Worm (Caenorhabditis elegans): Measurements from ENCODE around the gene Y43F8B.20.

DNA sequence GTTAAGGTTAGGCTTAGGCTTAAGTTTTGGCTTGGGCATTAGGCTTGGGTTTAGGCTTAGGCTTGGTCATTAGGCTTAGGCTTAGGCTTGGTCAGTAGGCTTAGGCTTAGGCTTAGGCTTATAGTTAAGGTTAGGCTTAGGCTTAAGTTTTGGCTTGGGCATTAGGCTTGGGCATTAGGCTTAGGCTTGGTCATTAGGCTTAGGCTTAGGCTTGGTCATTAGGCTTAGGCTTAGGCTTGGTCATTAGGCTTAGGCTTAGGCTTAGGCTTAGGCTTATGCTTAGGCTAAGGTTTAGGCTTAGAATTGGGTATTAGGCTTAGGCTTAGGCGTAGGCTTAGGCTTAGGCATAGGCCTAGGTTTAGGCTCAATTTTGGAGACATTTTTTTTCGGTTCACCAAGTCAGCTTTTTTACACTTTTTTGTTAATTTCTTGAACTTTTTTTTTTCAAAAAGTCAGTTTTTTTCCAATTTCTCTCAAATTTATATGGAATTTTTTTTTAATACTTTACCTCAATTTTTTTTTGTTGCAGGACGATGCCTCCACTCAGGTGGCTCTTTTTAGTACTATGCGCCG, 46.9 kb downstream of the Y43F8B.20 start, which contains the start of gene Y43F8B.3:
- TF ChIP-seq T22C8.4 (GFP tag; IDR thresholded peaks at IDR 0.05) (no peak), ztf-29 (GFP tag; IDR thresholded peaks at IDR 0.05) (peak; percentile 58), tab-1 (GFP tag; IDR thresholded peaks at IDR 0.05) (no peak), flt-1 (GFP tag; IDR thresholded peaks at IDR 0.05) (no peak), ref-1 (GFP tag; conservative IDR thresholded peaks at IDR 0.05) (no peak)

Data from whole organism, midembryonic.